Worm (Caenorhabditis elegans) whole organism, L3 larva: ENCODE data around the gene W09G12.6.
A peak's percentile ranks its signal among the peaks of the same experiment; 100 is the strongest.

Source experiments
- ZK546.5 ChIP-seq: sonication (generic microtip); optimal IDR thresholded peaks from 2 replicates; lab custom pipeline; 2017; ENCODE audit warnings: missing biosample characterization, missing genetic modification characterization
- aly-2 ChIP-seq: fragments of 150-350 bp; optimal IDR thresholded peaks from 2 replicates; lab custom pipeline; 2014; ENCODE audit warnings: missing biosample characterization, missing genetic modification characterization
- ama-1 ChIP-seq: fragments of 150-350 bp; optimal IDR thresholded peaks from 2 replicates; lab custom pipeline; 2018
- ceh-28 ChIP-seq: fragments of 150-350 bp; optimal IDR thresholded peaks from 2 replicates; lab custom pipeline; 2014; ENCODE audit warnings: missing biosample characterization, missing genetic modification reagents, missing genetic modification characterization
- daf-12 ChIP-seq: fragments of 150-350 bp; optimal IDR thresholded peaks from 2 replicates; lab custom pipeline; 2014; ENCODE audit warnings: missing biosample characterization, missing genetic modification reagents, missing genetic modification characterization
- egl-27 ChIP-seq: sonication (generic microtip); optimal IDR thresholded peaks from 4 replicates; lab custom pipeline; 2017; ENCODE audit warnings: missing biosample characterization, missing genetic modification reagents, missing genetic modification characterization
- elt-2 ChIP-seq: sonication (generic microtip); optimal IDR thresholded peaks from 2 replicates; lab custom pipeline; 2016; ENCODE audit warnings: missing genetic modification reagents, mild to moderate bottlenecking, missing genetic modification characterization, missing compliant biosample characterization
- elt-3 ChIP-seq, 3 experiments: fragments of 150-350 bp in 1 of 3; sonication (generic microtip) in 2 of 3; optimal IDR thresholded peaks; 2 replicates in 2 of 3; 4 replicates in 1 of 3; lab custom pipeline; 2014 to 2017; ENCODE audit warnings: missing biosample characterization in 3 of 3, missing genetic modification characterization in 3 of 3
- eor-1 ChIP-seq, 2 experiments: fragments of 150-350 bp; optimal IDR thresholded peaks; 2 replicates each; lab custom pipeline; 2014 to 2018; ENCODE audit warnings: missing biosample characterization in 2 of 2, missing genetic modification characterization in 2 of 2
- fkh-2 ChIP-seq: fragments of 150-350 bp; optimal IDR thresholded peaks from 2 replicates; lab custom pipeline; 2014; ENCODE audit warnings: missing biosample characterization, missing genetic modification reagents, missing genetic modification characterization
- fos-1 ChIP-seq: fragments of 150-350 bp; optimal IDR thresholded peaks from 2 replicates; lab custom pipeline; 2014; ENCODE audit warnings: missing biosample characterization, missing genetic modification characterization
- hmg-11 ChIP-seq: sonication (generic microtip); optimal IDR thresholded peaks from 2 replicates; lab custom pipeline; 2016; ENCODE audit warnings: missing genetic modification characterization, missing compliant biosample characterization
- lin-15B ChIP-seq: fragments of 150-350 bp; optimal IDR thresholded peaks from 2 replicates; lab custom pipeline; 2014; ENCODE audit warnings: missing biosample characterization, missing genetic modification characterization
- lsy-12 ChIP-seq: sonication (generic microtip); optimal IDR thresholded peaks from 2 replicates; lab custom pipeline; 2016; ENCODE audit warnings: mild to moderate bottlenecking, missing genetic modification characterization, missing compliant biosample characterization
- mdl-1 ChIP-seq: fragments of 150-350 bp; optimal IDR thresholded peaks from 2 replicates; lab custom pipeline; 2014; ENCODE audit warnings: missing biosample characterization, missing genetic modification characterization
- mml-1 ChIP-seq: fragments of 150-350 bp; sonication (generic microtip); optimal IDR thresholded peaks from 3 replicates; lab custom pipeline; 2014; ENCODE audit warnings: missing biosample characterization, missing genetic modification characterization
- nfya-1 ChIP-seq: sonication (generic microtip); optimal IDR thresholded peaks from 2 replicates; lab custom pipeline; 2017; ENCODE audit warnings: missing genetic modification characterization, mild to moderate bottlenecking, missing compliant biosample characterization, antibody characterized with exemption, moderate library complexity; ENCODE audit not compliant: insufficient read depth
- nhr-11 ChIP-seq: fragments of 150-350 bp; optimal IDR thresholded peaks from 2 replicates; lab custom pipeline; 2014; ENCODE audit warnings: missing biosample characterization, missing genetic modification characterization
- nhr-12 ChIP-seq: fragments of 150-350 bp; optimal IDR thresholded peaks from 2 replicates; lab custom pipeline; 2014; ENCODE audit warnings: missing biosample characterization, missing genetic modification characterization
- nhr-237 ChIP-seq: fragments of 150-350 bp; optimal IDR thresholded peaks from 2 replicates; lab custom pipeline; 2014; ENCODE audit warnings: missing biosample characterization, missing genetic modification characterization
- nhr-25 ChIP-seq: sonication (generic microtip); optimal IDR thresholded peaks from 2 replicates; lab custom pipeline; 2017; ENCODE audit warnings: missing biosample characterization, missing genetic modification characterization
- nhr-43 ChIP-seq: sonication (generic microtip); optimal IDR thresholded peaks from 2 replicates; lab custom pipeline; 2016; ENCODE audit warnings: mild to moderate bottlenecking, missing genetic modification characterization, missing compliant biosample characterization; ENCODE audit not compliant: poor library complexity, severe bottlenecking
- nhr-67 ChIP-seq: fragments of 150-350 bp; optimal IDR thresholded peaks from 2 replicates; lab custom pipeline; 2014; ENCODE audit warnings: missing biosample characterization, missing genetic modification characterization
- nhr-76 ChIP-seq: fragments of 150-350 bp; sonication (generic microtip); optimal IDR thresholded peaks from 5 replicates; lab custom pipeline; 2014; ENCODE audit warnings: missing biosample characterization, missing genetic modification characterization
- nhr-77 ChIP-seq: fragments of 150-350 bp; optimal IDR thresholded peaks from 2 replicates; lab custom pipeline; 2014; ENCODE audit warnings: missing biosample characterization, missing genetic modification characterization
- pha-4 ChIP-seq: fragments of 150-350 bp; optimal IDR thresholded peaks from 2 replicates; lab custom pipeline; 2014; ENCODE audit warnings: missing biosample characterization, missing genetic modification reagents, missing genetic modification characterization
- pqm-1 ChIP-seq: fragments of 150-350 bp; optimal IDR thresholded peaks from 2 replicates; lab custom pipeline; 2017; ENCODE audit warnings: missing biosample characterization, missing genetic modification characterization, inconsistent platforms
- sea-2 ChIP-seq: fragments of 150-350 bp; sonication (generic microtip); optimal IDR thresholded peaks from 4 replicates; lab custom pipeline; 2014; ENCODE audit warnings: missing biosample characterization, missing genetic modification reagents, missing genetic modification characterization
- unc-62 ChIP-seq: fragments of 150-350 bp; sonication (generic microtip); optimal IDR thresholded peaks from 4 replicates; lab custom pipeline; 2014; ENCODE audit warnings: missing biosample characterization, missing genetic modification reagents, missing genetic modification characterization

The W09G12.6 gene

DNA sequence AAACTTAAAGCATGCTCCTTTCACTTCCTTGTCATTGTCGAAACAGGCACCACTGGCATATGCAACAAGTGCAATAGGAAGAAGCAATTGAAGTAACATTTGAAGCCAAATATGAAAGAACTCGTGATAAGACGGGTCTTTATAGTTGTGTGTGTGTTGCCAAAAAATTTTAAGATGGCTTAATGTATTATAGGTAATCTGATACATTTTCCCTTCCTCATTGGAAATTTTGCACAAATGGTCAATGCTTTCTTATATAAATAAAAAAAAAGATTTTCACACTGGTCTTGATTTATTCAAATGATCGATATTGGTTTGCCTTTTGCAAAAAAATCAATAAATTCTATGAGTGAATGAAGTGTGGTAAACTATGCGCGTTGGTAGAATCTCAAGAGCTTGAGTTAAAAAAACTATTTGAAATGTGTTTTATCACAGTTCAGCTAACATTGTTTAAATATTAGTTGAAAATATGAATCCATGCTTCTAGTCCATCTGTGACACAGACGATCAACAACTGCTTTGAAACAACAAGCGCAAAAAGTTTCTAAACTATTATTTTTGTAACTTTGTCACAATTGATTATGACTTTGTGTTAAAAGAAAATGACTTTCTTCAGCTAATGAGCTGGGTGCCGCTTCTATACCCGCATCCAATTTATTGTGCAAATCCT, 19.7 kb downstream of the W09G12.6 start, which contains the start of the genes clec-166 and F38A1.6:
clec-166 (minus strand) TSS at position 101 of the 670 bp plus-strand sequence.
F38A1.6 (plus strand) TSS at position 620 of the 670 bp plus-strand sequence.
- peak; percentile 9 for TF ChIP-seq elt-2
- TF ChIP-seq nhr-76 (tag; lab: Kevin White, UChicago) = no peak
- no peak for TF ChIP-seq egl-27 (tag; lab: Kevin White, UChicago)
- TF ChIP-seq nhr-25 = no peak

ce11 chrIV:1255632-1256031, 23.9 kb downstream of the W09G12.6 start, which contains the start of gene clec-167:
TSS of gene clec-167 (minus strand) at chrIV:1255732.
- TF ChIP-seq nhr-77 (no peak), lin-15B (tag; lab: Kevin White, UChicago) (no peak), nhr-67 (tag; lab: Kevin White, UChicago) (no peak), nhr-237 (no peak), pqm-1 (tag; lab: Kevin White, UChicago) (no peak), elt-3 (tag; optimal IDR thresholded peaks at IDR 0.05; lab: Kevin White, UChicago) (no peak), ama-1 (lab: Kevin White, UChicago) (no peak), nhr-11 (tag; lab: Kevin White, UChicago) (no peak), nhr-12 (no peak), mml-1 (tag; lab: Kevin White, UChicago) (no peak), egl-27 (tag; lab: Kevin White, UChicago) (no peak), unc-62 (GFP tag; lab: Kevin White, UChicago) (no peak), elt-2 (no peak), hmg-11 (tag; lab: Kevin White, UChicago) (no peak)
- TF ChIP-seq, all 47 proteins: peak for 0

DNA sequence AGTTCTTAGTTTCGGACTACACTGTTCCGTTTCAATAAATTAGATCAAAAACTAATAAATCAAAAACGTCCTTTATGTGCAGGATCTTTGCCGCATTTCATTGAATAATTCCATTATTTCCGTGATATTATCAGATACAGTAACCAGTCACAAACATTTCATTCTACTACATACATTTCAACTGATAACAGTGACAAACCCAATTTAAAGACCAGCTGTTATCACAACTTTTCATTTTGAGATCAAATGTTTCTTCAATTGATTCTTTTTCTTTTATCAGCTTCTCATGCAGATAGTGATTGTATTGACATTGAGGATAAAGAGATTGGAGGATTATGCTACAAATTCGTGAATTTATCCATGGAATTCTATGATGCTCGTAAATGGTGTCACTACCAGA, 25.0 kb downstream of the W09G12.6 start, which contains the start of gene clec-168:
clec-168 (plus strand) TSS at position 247 of the 400 bp plus-strand sequence.
- TF ChIP-seq nfya-1 (tag; lab: Kevin White, UChicago) (no peak), pqm-1 (tag; lab: Kevin White, UChicago) (peak; percentile 78), elt-2 (peak; percentile 69), eor-1 (tag; optimal IDR thresholded peaks at IDR 0.05; lab: Kevin White, UChicago) (no peak), egl-27 (tag; lab: Kevin White, UChicago) (no peak)
- TF ChIP-seq, all 47 proteins: peak for 2

DNA sequence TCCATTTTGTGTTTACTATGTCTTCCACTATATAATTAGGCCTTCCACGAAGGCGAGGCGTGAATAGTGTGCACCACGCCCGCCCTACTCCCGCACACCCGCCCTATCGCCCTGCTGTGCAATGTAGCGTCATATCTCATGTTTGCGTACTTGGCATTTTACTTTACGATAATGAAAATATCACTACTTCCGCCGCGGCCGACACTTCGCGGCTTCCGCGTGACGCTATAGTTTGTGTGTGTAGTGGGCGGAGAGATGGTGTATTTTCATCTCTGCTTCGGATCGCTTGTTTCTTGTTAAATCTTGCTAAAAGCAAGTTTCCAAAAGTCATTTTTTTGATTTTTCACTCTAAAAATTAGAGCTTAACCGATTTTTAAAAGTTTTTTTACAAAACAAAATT, 28.8 kb downstream of the W09G12.6 start:
- TF ChIP-seq elt-2 = peak; percentile 38
- TF ChIP-seq lsy-12 (tag; lab: Kevin White, UChicago) = no peak
- no peak for TF ChIP-seq nhr-43 (tag; lab: Kevin White, UChicago)

- no peak for TF ChIP-seq hmg-11 (tag; lab: Kevin White, UChicago)
- TF ChIP-seq pqm-1 (tag; lab: Kevin White, UChicago) = peak; percentile 12
These were observed 29.3 kb downstream of the W09G12.6 start, which contains the start of gene clec-169 for ce11 chrIV:1261024-1261423. TSS of gene clec-169 (plus strand) at chrIV:1261324.

- no peak for TF ChIP-seq pha-4 (tag; lab: Kevin White, UChicago)
- no peak for TF ChIP-seq nhr-11 (tag; lab: Kevin White, UChicago)
- no peak for TF ChIP-seq ceh-28 (tag; lab: Kevin White, UChicago)
- no peak for TF ChIP-seq aly-2
- no peak for TF ChIP-seq eor-1 (tag; optimal IDR thresholded peaks at IDR 0.05; lab: Kevin White, UChicago)
- TF ChIP-seq mdl-1 (tag; lab: Kevin White, UChicago) = no peak
- no peak for TF ChIP-seq nhr-67 (tag; lab: Kevin White, UChicago)
- no peak for TF ChIP-seq daf-12 (tag; lab: Kevin White, UChicago)
- TF ChIP-seq fos-1 = no peak
- no peak for TF ChIP-seq lin-15B (tag; lab: Kevin White, UChicago)
- no peak for TF ChIP-seq nfya-1 (tag; lab: Kevin White, UChicago)
- no peak for TF ChIP-seq nhr-12
- TF ChIP-seq ZK546.5 (tag; lab: Kevin White, UChicago) = no peak
- no peak for TF ChIP-seq elt-2
- no peak for TF ChIP-seq sea-2 (GFP tag; lab: Kevin White, UChicago)
- TF ChIP-seq hmg-11 (tag; lab: Kevin White, UChicago) = no peak
- no peak for TF ChIP-seq nhr-237
- no peak for TF ChIP-seq egl-27 (tag; lab: Kevin White, UChicago)
- no peak for TF ChIP-seq fkh-2 (tag; lab: Kevin White, UChicago)
- TF ChIP-seq unc-62 (GFP tag; lab: Kevin White, UChicago) = no peak
These were observed 30.2 kb downstream of the W09G12.6 start for ce11 chrIV:1261930-1262329.
